Worm (Caenorhabditis elegans) whole organism, L3 larva: Measurements from ENCODE around the gene sssh-1.

Experiments used
- R02D3.7 ChIP-seq: fragments of 150-350 bp; optimal IDR thresholded peaks from 2 replicates; lab custom pipeline; 2014; ENCODE audit warnings: missing biosample characterization, missing genetic modification characterization
- ZK546.5 ChIP-seq: sonication (generic microtip); optimal IDR thresholded peaks from 2 replicates; lab custom pipeline; 2017; ENCODE audit warnings: missing biosample characterization, missing genetic modification characterization
- aly-2 ChIP-seq: fragments of 150-350 bp; optimal IDR thresholded peaks from 2 replicates; lab custom pipeline; 2014; ENCODE audit warnings: missing biosample characterization, missing genetic modification characterization
- ama-1 ChIP-seq: fragments of 150-350 bp; optimal IDR thresholded peaks from 2 replicates; lab custom pipeline; 2018
- ceh-16 ChIP-seq: sonication (generic microtip); optimal IDR thresholded peaks from 2 replicates; lab custom pipeline; 2017; ENCODE audit warnings: missing biosample characterization, missing genetic modification characterization
- ceh-28 ChIP-seq: fragments of 150-350 bp; optimal IDR thresholded peaks from 2 replicates; lab custom pipeline; 2014; ENCODE audit warnings: missing biosample characterization, missing genetic modification reagents, missing genetic modification characterization
- ceh-82 ChIP-seq: fragments of 150-350 bp; optimal IDR thresholded peaks from 2 replicates; lab custom pipeline; 2014; ENCODE audit warnings: missing biosample characterization, missing genetic modification characterization
- daf-12 ChIP-seq: fragments of 150-350 bp; optimal IDR thresholded peaks from 2 replicates; lab custom pipeline; 2014; ENCODE audit warnings: missing biosample characterization, missing genetic modification reagents, missing genetic modification characterization
- egl-27 ChIP-seq: sonication (generic microtip); optimal IDR thresholded peaks from 4 replicates; lab custom pipeline; 2017; ENCODE audit warnings: missing biosample characterization, missing genetic modification reagents, missing genetic modification characterization
- egl-5 ChIP-seq: fragments of 150-350 bp; optimal IDR thresholded peaks from 2 replicates; lab custom pipeline; 2017; ENCODE audit warnings: missing biosample characterization, missing genetic modification reagents, missing genetic modification characterization, inconsistent platforms
- elt-1 ChIP-seq: fragments of 150-350 bp; optimal IDR thresholded peaks from 2 replicates; lab custom pipeline; 2014; ENCODE audit warnings: missing biosample characterization, missing genetic modification characterization
- elt-2 ChIP-seq: sonication (generic microtip); optimal IDR thresholded peaks from 2 replicates; lab custom pipeline; 2016; ENCODE audit warnings: missing genetic modification reagents, mild to moderate bottlenecking, missing genetic modification characterization, missing compliant biosample characterization
- elt-3 ChIP-seq, 3 experiments: fragments of 150-350 bp in 1 of 3; sonication (generic microtip) in 2 of 3; optimal IDR thresholded peaks; 2 replicates in 2 of 3; 4 replicates in 1 of 3; lab custom pipeline; 2014 to 2017; ENCODE audit warnings: missing biosample characterization in 3 of 3, missing genetic modification characterization in 3 of 3
- fkh-10 ChIP-seq: sonication (generic microtip); optimal IDR thresholded peaks from 2 replicates; lab custom pipeline; 2017; ENCODE audit warnings: missing biosample characterization, missing genetic modification reagents, missing genetic modification characterization
- fos-1 ChIP-seq: fragments of 150-350 bp; optimal IDR thresholded peaks from 2 replicates; lab custom pipeline; 2014; ENCODE audit warnings: missing biosample characterization, missing genetic modification characterization
- hmg-11 ChIP-seq: sonication (generic microtip); optimal IDR thresholded peaks from 2 replicates; lab custom pipeline; 2016; ENCODE audit warnings: missing genetic modification characterization, missing compliant biosample characterization
- lin-15B ChIP-seq: fragments of 150-350 bp; optimal IDR thresholded peaks from 2 replicates; lab custom pipeline; 2014; ENCODE audit warnings: missing biosample characterization, missing genetic modification characterization
- lin-39 ChIP-seq: fragments of 150-350 bp; optimal IDR thresholded peaks from 2 replicates; lab custom pipeline; 2018; ENCODE audit warnings: missing biosample characterization, missing genetic modification reagents, missing genetic modification characterization
- lsy-12 ChIP-seq: sonication (generic microtip); optimal IDR thresholded peaks from 2 replicates; lab custom pipeline; 2016; ENCODE audit warnings: mild to moderate bottlenecking, missing genetic modification characterization, missing compliant biosample characterization
- mml-1 ChIP-seq: fragments of 150-350 bp; sonication (generic microtip); optimal IDR thresholded peaks from 3 replicates; lab custom pipeline; 2014; ENCODE audit warnings: missing biosample characterization, missing genetic modification characterization
- nfya-1 ChIP-seq: sonication (generic microtip); optimal IDR thresholded peaks from 2 replicates; lab custom pipeline; 2017; ENCODE audit warnings: missing genetic modification characterization, mild to moderate bottlenecking, missing compliant biosample characterization, antibody characterized with exemption, moderate library complexity; ENCODE audit not compliant: insufficient read depth
- nhr-11 ChIP-seq: fragments of 150-350 bp; optimal IDR thresholded peaks from 2 replicates; lab custom pipeline; 2014; ENCODE audit warnings: missing biosample characterization, missing genetic modification characterization
- nhr-12 ChIP-seq: fragments of 150-350 bp; optimal IDR thresholded peaks from 2 replicates; lab custom pipeline; 2014; ENCODE audit warnings: missing biosample characterization, missing genetic modification characterization
- nhr-23 ChIP-seq: fragments of 150-350 bp; optimal IDR thresholded peaks from 2 replicates; lab custom pipeline; 2014; ENCODE audit warnings: missing biosample characterization, missing genetic modification reagents, missing genetic modification characterization
- nhr-25 ChIP-seq: sonication (generic microtip); optimal IDR thresholded peaks from 2 replicates; lab custom pipeline; 2017; ENCODE audit warnings: missing biosample characterization, missing genetic modification characterization
- nhr-28 ChIP-seq: fragments of 150-350 bp; optimal IDR thresholded peaks from 2 replicates; lab custom pipeline; 2014; ENCODE audit warnings: missing biosample characterization, missing genetic modification characterization
- nhr-43 ChIP-seq: sonication (generic microtip); optimal IDR thresholded peaks from 2 replicates; lab custom pipeline; 2016; ENCODE audit warnings: mild to moderate bottlenecking, missing genetic modification characterization, missing compliant biosample characterization; ENCODE audit not compliant: poor library complexity, severe bottlenecking
- nhr-67 ChIP-seq: fragments of 150-350 bp; optimal IDR thresholded peaks from 2 replicates; lab custom pipeline; 2014; ENCODE audit warnings: missing biosample characterization, missing genetic modification characterization
- pha-4 ChIP-seq: fragments of 150-350 bp; optimal IDR thresholded peaks from 2 replicates; lab custom pipeline; 2014; ENCODE audit warnings: missing biosample characterization, missing genetic modification reagents, missing genetic modification characterization
- pqm-1 ChIP-seq: fragments of 150-350 bp; optimal IDR thresholded peaks from 2 replicates; lab custom pipeline; 2017; ENCODE audit warnings: missing biosample characterization, missing genetic modification characterization, inconsistent platforms
- sea-2 ChIP-seq: fragments of 150-350 bp; sonication (generic microtip); optimal IDR thresholded peaks from 4 replicates; lab custom pipeline; 2014; ENCODE audit warnings: missing biosample characterization, missing genetic modification reagents, missing genetic modification characterization
- skn-1 ChIP-seq: fragments of 150-350 bp; optimal IDR thresholded peaks from 2 replicates; lab custom pipeline; 2014; ENCODE audit warnings: missing biosample characterization, missing genetic modification characterization
- snpc-4 ChIP-seq: fragments of 150-350 bp; optimal IDR thresholded peaks from 2 replicates; lab custom pipeline; 2014; ENCODE audit warnings: missing biosample characterization, missing genetic modification characterization
- tbx-2 ChIP-seq: sonication (generic microtip); optimal IDR thresholded peaks from 2 replicates; lab custom pipeline; 2016; ENCODE audit warnings: mild to moderate bottlenecking, missing genetic modification characterization, missing compliant biosample characterization
- unc-39 ChIP-seq: sonication (generic microtip); optimal IDR thresholded peaks from 4 replicates; lab custom pipeline; 2017; ENCODE audit warnings: missing biosample characterization, missing genetic modification characterization
- zag-1 ChIP-seq: fragments of 150-350 bp; optimal IDR thresholded peaks from 2 replicates; lab custom pipeline; 2014; ENCODE audit warnings: missing biosample characterization, missing genetic modification characterization
- ztf-11 ChIP-seq: fragments of 150-350 bp; optimal IDR thresholded peaks from 2 replicates; lab custom pipeline; 2014; ENCODE audit warnings: missing biosample characterization, missing genetic modification characterization
- ztf-4 ChIP-seq: fragments of 150-350 bp; optimal IDR thresholded peaks from 2 replicates; lab custom pipeline; 2014; ENCODE audit warnings: missing biosample characterization, missing genetic modification characterization

sssh-1 gene

ce11 chrX:14841030-14841429 is 34.7 kb upstream of the sssh-1 start (continued):
- TF ChIP-seq nhr-25 (peak; percentile 45), lin-39 (peak; percentile 57), hmg-11 (tag; lab: Kevin White, UChicago) (peak; percentile 94), nhr-11 (tag; lab: Kevin White, UChicago) (peak; percentile 80), unc-39 (peak; percentile 10), elt-3 (tag; optimal IDR thresholded peaks at IDR 0.05; lab: Kevin White, UChicago) (no peak), nhr-12 (tag; lab: Kevin White, UChicago) (no peak), egl-5 (tag; lab: Kevin White, UChicago) (peak; percentile 95), ZK546.5 (tag; lab: Kevin White, UChicago) (no peak), zag-1 (tag; lab: Kevin White, UChicago) (peak; percentile 29), pqm-1 (tag; lab: Kevin White, UChicago) (peak; percentile 83), ztf-11 (no peak), daf-12 (tag; lab: Kevin White, UChicago) (no peak), ceh-82 (tag; lab: Kevin White, UChicago) (peak; percentile 19)
- TF ChIP-seq, all 47 proteins: peak for 26

- TF ChIP-seq pha-4 (tag; lab: Kevin White, UChicago) (peak; percentile 66), nhr-28 (tag; lab: Kevin White, UChicago) (no peak), ZK546.5 (tag; lab: Kevin White, UChicago) (no peak), R02D3.7 (tag; lab: Kevin White, UChicago) (no peak)
These were observed 32.9 kb upstream of the sssh-1 start for ce11 chrX:14842846-14843369.

ce11 chrX:14844481-14844880 is 31.3 kb upstream of the sssh-1 start:
- TF ChIP-seq aly-2 (tag; lab: Kevin White, UChicago) (no peak), lin-39 (no peak), ceh-28 (tag; lab: Kevin White, UChicago) (no peak), lsy-12 (tag; lab: Kevin White, UChicago) (no peak), elt-2 (tag; lab: Kevin White, UChicago) (peak; percentile 63), pqm-1 (tag; lab: Kevin White, UChicago) (peak; percentile 86), elt-3 (tag; optimal IDR thresholded peaks at IDR 0.05; lab: Kevin White, UChicago) (no peak), ceh-82 (tag; lab: Kevin White, UChicago) (no peak), fos-1 (tag; lab: Kevin White, UChicago) (no peak), mml-1 (tag; lab: Kevin White, UChicago) (no peak)

DNA sequence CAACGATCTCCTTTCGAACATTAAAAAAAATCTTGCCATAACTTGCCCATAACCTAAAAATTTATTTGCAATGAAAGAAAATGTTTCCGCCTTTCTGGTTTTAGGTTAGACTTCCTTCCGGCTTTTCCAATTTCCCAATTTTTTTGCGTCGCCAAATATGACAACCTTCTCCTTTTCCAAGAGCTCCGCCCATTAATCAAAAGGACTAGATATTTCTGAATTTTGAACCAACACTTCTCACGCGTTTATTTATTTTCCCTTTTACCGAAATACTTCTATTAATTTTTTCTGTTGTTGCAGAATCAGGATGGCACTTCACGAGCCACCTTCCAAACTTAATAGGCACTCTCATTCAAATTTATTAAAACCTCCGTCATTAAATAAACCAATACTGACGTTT is 30.1 kb upstream of the sssh-1 start, which contains the start of gene egrh-1:
Gene egrh-1 (plus strand): TSS at position 301 of the 400 bp plus-strand sequence.
- TF ChIP-seq skn-1: no peak
- TF ChIP-seq fos-1 (tag; lab: Kevin White, UChicago): no peak
- no peak for TF ChIP-seq nhr-12 (tag; lab: Kevin White, UChicago)
- no peak for TF ChIP-seq elt-1 (tag; lab: Kevin White, UChicago)
- no peak for TF ChIP-seq snpc-4 (tag; lab: Kevin White, UChicago)
- no peak for TF ChIP-seq egl-27
- TF ChIP-seq ceh-16 (tag; lab: Kevin White, UChicago): no peak
- no peak for TF ChIP-seq hmg-11 (tag; lab: Kevin White, UChicago)
- no peak for TF ChIP-seq ceh-82 (tag; lab: Kevin White, UChicago)
- TF ChIP-seq nhr-43 (tag; lab: Kevin White, UChicago): no peak
- TF ChIP-seq pha-4 (tag; lab: Kevin White, UChicago): no peak
- no peak for TF ChIP-seq nfya-1 (tag; lab: Kevin White, UChicago)

DNA sequence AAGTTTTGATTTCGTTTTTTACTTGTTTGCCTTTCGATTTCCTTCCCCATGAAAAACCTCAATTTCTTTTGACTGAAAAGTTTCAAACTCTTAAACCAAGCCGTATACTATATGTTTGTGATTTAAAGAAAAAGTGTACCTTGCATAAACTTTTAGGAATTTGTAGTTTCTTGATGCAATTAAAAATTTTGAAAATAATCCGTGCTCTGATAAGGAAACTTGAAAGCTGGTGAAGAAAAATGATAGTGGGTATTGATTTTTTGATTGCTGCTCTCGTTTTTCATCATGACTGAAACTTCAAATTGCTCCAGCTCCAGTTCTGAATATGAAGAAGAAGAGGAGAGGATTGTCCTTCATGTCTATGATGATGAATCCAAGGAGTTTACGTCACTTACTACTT is 26.7 kb upstream of the sssh-1 start, which contains the start of gene acd-3:
Gene acd-3 (plus strand): TSS at position 222 of the 400 bp plus-strand sequence.
- TF ChIP-seq lin-15B (tag; lab: Kevin White, UChicago) (no peak), mml-1 (tag; lab: Kevin White, UChicago) (no peak), fkh-10 (no peak), tbx-2 (tag; lab: Kevin White, UChicago) (no peak), elt-2 (tag; lab: Kevin White, UChicago) (peak; percentile 58), skn-1 (no peak), ztf-4 (tag; lab: Kevin White, UChicago) (no peak), fos-1 (tag; lab: Kevin White, UChicago) (no peak), pqm-1 (tag; lab: Kevin White, UChicago) (peak; percentile 43), egl-27 (no peak), nhr-11 (tag; lab: Kevin White, UChicago) (no peak), nhr-67 (tag; lab: Kevin White, UChicago) (no peak), ZK546.5 (tag; lab: Kevin White, UChicago) (no peak), ama-1 (lab: Kevin White, UChicago) (no peak), elt-3 (tag; optimal IDR thresholded peaks at IDR 0.05; lab: Kevin White, UChicago) (no peak), ceh-28 (tag; lab: Kevin White, UChicago) (peak; percentile 35), sea-2 (GFP tag; lab: Kevin White, UChicago) (no peak), nhr-23 (no peak)
